Fruit fly (Drosophila melanogaster) whole organism, embryonic: ENCODE measurements around the gene CG18858.

Source experiments
- CG11085 ChIP-seq: fragments of 200-800 bp; sonication (Bioruptor generic); IDR thresholded peaks from 2 replicates; pipeline ENCODE4 v1.3.6; 2022; ENCODE audit warnings: missing biosample characterization, missing genetic modification characterization
- CG11695 ChIP-seq: fragments of 200-800 bp; sonication (Bioruptor generic); IDR thresholded peaks from 3 replicates; pipeline ENCODE4 v1.3.6; 2022; ENCODE audit warnings: missing biosample characterization, missing genetic modification characterization
- CG12104 ChIP-seq: fragments of 200-800 bp; sonication (Bioruptor generic); optimal IDR thresholded peaks from 3 replicates; lab custom pipeline; 2016; ENCODE audit warnings: missing biosample characterization, missing genetic modification characterization
- CG12155 ChIP-seq: fragments of 200-800 bp; sonication (Bioruptor generic); optimal IDR thresholded peaks from 3 replicates; lab custom pipeline; 2016; ENCODE audit warnings: missing biosample characterization, missing genetic modification characterization
- CG1233 ChIP-seq: fragments of 200-800 bp; sonication (Bioruptor generic); optimal IDR thresholded peaks from 4 replicates; lab custom pipeline; 2018; ENCODE audit warnings: missing biosample characterization, mild to moderate bottlenecking, missing genetic modification characterization
- CG14014 ChIP-seq: fragments of 200-800 bp; sonication (Bioruptor generic); IDR thresholded peaks from 2 replicates; pipeline ENCODE4 v1.3.6; 2022; ENCODE audit warnings: missing biosample characterization, missing genetic modification characterization
- CG14710 ChIP-seq: fragments of 200-800 bp; sonication (Bioruptor generic); optimal IDR thresholded peaks from 3 replicates; lab custom pipeline; 2019; ENCODE audit warnings: missing biosample characterization, mild to moderate bottlenecking, missing genetic modification characterization, moderate library complexity
- CG14965 ChIP-seq: fragments of 200-800 bp; sonication (Bioruptor generic); optimal IDR thresholded peaks from 2 replicates; lab custom pipeline; 2016; ENCODE audit warnings: missing biosample characterization, missing genetic modification characterization, borderline replicate concordance
- CG15073 ChIP-seq: fragments of 200-800 bp; sonication (Bioruptor generic); optimal IDR thresholded peaks from 2 replicates; lab custom pipeline; 2016; ENCODE audit warnings: missing biosample characterization, missing genetic modification characterization
- CG1603 ChIP-seq: fragments of 200-800 bp; sonication (Bioruptor generic); optimal IDR thresholded peaks from 2 replicates; lab custom pipeline; 2019; ENCODE audit warnings: missing biosample characterization, mild to moderate bottlenecking, missing genetic modification characterization, moderate library complexity
- CG17361 ChIP-seq: fragments of 200-800 bp; sonication (Bioruptor generic); IDR thresholded peaks from 3 replicates; pipeline ENCODE4 v1.3.6; 2022; ENCODE audit warnings: missing biosample characterization, missing genetic modification characterization
- CG17612 ChIP-seq: fragments of 200-800 bp; sonication (Bioruptor generic); IDR thresholded peaks from 2 replicates; pipeline ENCODE4 v1.3.6; 2022; ENCODE audit warnings: missing biosample characterization, missing genetic modification characterization
- CG18619 ChIP-seq: fragments of 200-800 bp; sonication (Bioruptor generic); optimal IDR thresholded peaks from 3 replicates; lab custom pipeline; 2017; ENCODE audit warnings: missing biosample characterization, mild to moderate bottlenecking, missing genetic modification characterization
- CG2116 ChIP-seq: fragments of 200-800 bp; sonication (Bioruptor generic); optimal IDR thresholded peaks from 3 replicates; lab custom pipeline; 2018; ENCODE audit warnings: missing biosample characterization, mild to moderate bottlenecking, missing genetic modification characterization
- CG31224 ChIP-seq: fragments of 200-800 bp; sonication (Bioruptor generic); IDR thresholded peaks from 2 replicates; pipeline ENCODE4 v1.3.6; 2022; ENCODE audit warnings: missing biosample characterization, missing genetic modification characterization
- CG32772 ChIP-seq: fragments of 200-800 bp; sonication (Bioruptor generic); IDR thresholded peaks from 2 replicates; pipeline ENCODE4 v1.3.6; 2022; ENCODE audit warnings: missing biosample characterization, missing genetic modification characterization
- CG4707 ChIP-seq: fragments of 200-800 bp; sonication (Bioruptor generic); optimal IDR thresholded peaks from 2 replicates; lab custom pipeline; 2018; ENCODE audit warnings: missing biosample characterization, mild to moderate bottlenecking, missing genetic modification characterization, moderate library complexity
- CG6654 ChIP-seq: fragments of 200-800 bp; sonication (Bioruptor generic); optimal IDR thresholded peaks from 2 replicates; lab custom pipeline; 2017; ENCODE audit warnings: missing biosample characterization, mild to moderate bottlenecking, missing genetic modification characterization
- CG9727 ChIP-seq: fragments of 200-800 bp; sonication (Bioruptor generic); optimal IDR thresholded peaks from 3 replicates; lab custom pipeline; 2017; ENCODE audit warnings: missing biosample characterization, mild to moderate bottlenecking, missing genetic modification characterization
- CG9797 ChIP-seq: fragments of 200-800 bp; sonication (Bioruptor generic); optimal IDR thresholded peaks from 3 replicates; lab custom pipeline; 2018; ENCODE audit warnings: missing biosample characterization, mild to moderate bottlenecking, missing genetic modification characterization
- Dfd ChIP-seq, 2 experiments: fragments of >200 bp; optimal IDR thresholded peaks; 2 replicates each; lab custom pipeline; 2017; ENCODE audit warnings: missing biosample characterization in 2 of 2, missing genetic modification characterization in 2 of 2
- Dp ChIP-seq: fragments of 200-800 bp; sonication (Bioruptor generic); optimal IDR thresholded peaks from 2 replicates; lab custom pipeline; 2018; ENCODE audit warnings: missing biosample characterization, mild to moderate bottlenecking, missing genetic modification characterization, moderate library complexity
- Dref ChIP-seq: fragments of 200-800 bp; sonication (Bioruptor generic); IDR thresholded peaks from 2 replicates; pipeline ENCODE4 v1.3.6; 2022; ENCODE audit warnings: missing biosample characterization, missing genetic modification characterization
- Gsc ChIP-seq: fragments of 200-800 bp; sonication (Bioruptor generic); IDR thresholded peaks from 2 replicates; pipeline ENCODE4 v1.3.6; 2022; ENCODE audit warnings: missing biosample characterization, missing genetic modification characterization
- H15 ChIP-seq: fragments of 200-800 bp; sonication (Bioruptor generic); IDR thresholded peaks from 3 replicates; pipeline ENCODE4 v1.3.6; 2022; ENCODE audit warnings: missing biosample characterization, missing genetic modification characterization
- HLH4C ChIP-seq: fragments of 200-800 bp; sonication (Bioruptor generic); IDR thresholded peaks from 3 replicates; pipeline ENCODE4 v1.3.6; 2022; ENCODE audit warnings: missing biosample characterization, missing genetic modification characterization; ENCODE audit not compliant: partially characterized antibody
- HmgD ChIP-seq: fragments of 200-800 bp; sonication (Bioruptor generic); optimal IDR thresholded peaks from 3 replicates; lab custom pipeline; 2016; ENCODE audit warnings: missing biosample characterization, missing genetic modification characterization
- HmgZ ChIP-seq: fragments of 200-800 bp; sonication (Bioruptor generic); optimal IDR thresholded peaks from 2 replicates; lab custom pipeline; 2018; ENCODE audit warnings: missing biosample characterization, mild to moderate bottlenecking, missing genetic modification characterization
- Opbp ChIP-seq: fragments of 200-800 bp; sonication (Bioruptor generic); IDR thresholded peaks from 3 replicates; pipeline ENCODE4 v1.3.6; 2022; ENCODE audit warnings: missing biosample characterization, missing genetic modification characterization; ENCODE audit not compliant: partially characterized antibody
- PHDP ChIP-seq: fragments of 200-800 bp; sonication (Bioruptor generic); optimal IDR thresholded peaks from 3 replicates; lab custom pipeline; 2018; ENCODE audit warnings: missing biosample characterization, mild to moderate bottlenecking, missing genetic modification characterization, moderate library complexity
- Tbp ChIP-seq: fragments of >200 bp; optimal IDR thresholded peaks from 2 replicates; lab custom pipeline; 2018; ENCODE audit warnings: missing biosample characterization, missing genetic modification characterization
- abd-A ChIP-seq: fragments of 200-800 bp; sonication (Bioruptor generic); optimal IDR thresholded peaks from 3 replicates; lab custom pipeline; 2019; ENCODE audit warnings: missing biosample characterization, mild to moderate bottlenecking, missing genetic modification characterization, moderate library complexity
- bsh ChIP-seq, 2 experiments: fragments of 200-800 bp; sonication (Bioruptor generic); optimal IDR thresholded peaks; 2 replicates each; lab custom pipeline; 2017 to 2018; ENCODE audit warnings: mild to moderate bottlenecking in 2 of 2, missing biosample characterization in 2 of 2, missing genetic modification characterization in 2 of 2, moderate library complexity in 1 of 2
- da ChIP-seq: fragments of 200-800 bp; sonication (Bioruptor generic); optimal IDR thresholded peaks from 2 replicates; lab custom pipeline; 2016; ENCODE audit warnings: missing biosample characterization, missing genetic modification characterization
- danr ChIP-seq: fragments of 200-800 bp; sonication (Bioruptor generic); IDR thresholded peaks from 2 replicates; pipeline ENCODE4 v1.3.6; 2022; ENCODE audit warnings: missing biosample characterization, missing genetic modification characterization
- fru ChIP-seq: fragments of >200 bp; optimal IDR thresholded peaks from 2 replicates; lab custom pipeline; 2017
- ftz-f1 ChIP-seq: fragments of 200-800 bp; sonication (Bioruptor generic); optimal IDR thresholded peaks from 2 replicates; lab custom pipeline; 2016; ENCODE audit warnings: missing biosample characterization, missing genetic modification characterization
- ham ChIP-seq: fragments of 200-800 bp; sonication (Bioruptor generic); IDR thresholded peaks from 2 replicates; pipeline ENCODE4 v1.3.6; 2022; ENCODE audit warnings: missing biosample characterization, missing genetic modification characterization
- hb ChIP-seq: fragments of 200-800 bp; sonication (Bioruptor generic); IDR thresholded peaks from 3 replicates; pipeline ENCODE4 v1.3.6; 2022; ENCODE audit warnings: missing biosample characterization, missing genetic modification characterization; ENCODE audit not compliant: partially characterized antibody
- knrl ChIP-seq: fragments of 200-800 bp; sonication (Bioruptor generic); IDR thresholded peaks from 3 replicates; pipeline ENCODE4 v1.3.6; 2022; ENCODE audit warnings: missing biosample characterization, missing genetic modification characterization; ENCODE audit not compliant: partially characterized antibody
- onecut ChIP-seq: fragments of 200-800 bp; sonication (Bioruptor generic); IDR thresholded peaks from 2 replicates; pipeline ENCODE4 v1.3.6; 2022; ENCODE audit warnings: missing biosample characterization, missing genetic modification characterization
- otp ChIP-seq: fragments of 200-800 bp; sonication (Bioruptor generic); IDR thresholded peaks from 3 replicates; pipeline ENCODE4, ENCODE4 v1.3.6; 2022; ENCODE audit warnings: missing biosample characterization, missing genetic modification characterization
- psq ChIP-seq: fragments of 200-800 bp; sonication (Bioruptor generic); optimal IDR thresholded peaks from 2 replicates; lab custom pipeline; 2017; ENCODE audit warnings: missing biosample characterization, missing genetic modification characterization
- pum ChIP-seq: fragments of 200-800 bp; sonication (Bioruptor generic); optimal IDR thresholded peaks from 2 replicates; lab custom pipeline; 2016; ENCODE audit warnings: missing biosample characterization, missing genetic modification characterization
- pzg ChIP-seq: fragments of 200-800 bp; sonication (Bioruptor generic); optimal IDR thresholded peaks from 3 replicates; lab custom pipeline; 2018; ENCODE audit warnings: missing biosample characterization, mild to moderate bottlenecking, missing genetic modification characterization, moderate library complexity
- rib ChIP-seq: fragments of 200-800 bp; sonication (Bioruptor generic); IDR thresholded peaks from 2 replicates; pipeline ENCODE4 v1.3.6; 2022; ENCODE audit warnings: missing biosample characterization, missing genetic modification characterization
- sens-2 ChIP-seq: fragments of 200-800 bp; sonication (Bioruptor generic); IDR thresholded peaks from 2 replicates; pipeline ENCODE4 v1.3.6; 2022; ENCODE audit warnings: missing biosample characterization, missing genetic modification characterization
- slbo ChIP-seq: fragments of 200-800 bp; sonication (Bioruptor generic); IDR thresholded peaks from 2 replicates; pipeline ENCODE4 v1.3.6; 2022; ENCODE audit warnings: missing biosample characterization, missing genetic modification characterization
- so ChIP-seq: fragments of 200-800 bp; sonication (Bioruptor generic); IDR thresholded peaks from 3 replicates; pipeline ENCODE4 v1.3.6; 2022; ENCODE audit warnings: missing biosample characterization, missing genetic modification characterization
- tap ChIP-seq: fragments of 200-800 bp; optimal IDR thresholded peaks from 3 replicates; lab custom pipeline; 2019; ENCODE audit warnings: missing biosample characterization, mild to moderate bottlenecking, missing genetic modification characterization, moderate library complexity
- wek ChIP-seq: fragments of 200-800 bp; sonication (Bioruptor generic); optimal IDR thresholded peaks from 3 replicates; lab custom pipeline; 2018; ENCODE audit warnings: missing biosample characterization, mild to moderate bottlenecking, missing genetic modification characterization, moderate library complexity
- zen2 ChIP-seq: fragments of 200-800 bp; sonication (Bioruptor generic); IDR thresholded peaks from 3 replicates; pipeline ENCODE4 v1.3.6; 2022; ENCODE audit warnings: missing biosample characterization, missing genetic modification characterization; ENCODE audit not compliant: partially characterized antibody

CG18858 gene

DNA sequence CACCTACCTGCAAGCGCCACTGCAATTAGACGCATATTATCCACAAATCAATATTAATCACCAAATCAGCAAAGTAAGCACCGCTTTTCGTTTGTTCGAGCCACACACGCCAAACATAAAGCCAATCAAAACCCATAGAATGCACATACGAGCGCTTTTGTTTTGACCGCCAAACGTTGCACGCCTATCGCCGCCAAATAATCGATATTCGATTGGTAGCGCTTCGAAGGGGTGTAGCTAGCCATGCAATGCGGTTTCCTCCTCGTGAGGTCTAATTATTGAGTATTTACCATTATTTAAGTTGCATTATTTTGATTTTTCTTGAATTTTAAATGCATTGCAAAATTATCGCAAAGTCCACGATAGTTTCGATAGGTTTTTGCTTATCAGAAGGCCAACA, 31.5 kb downstream of the CG18858 start (continued):
- no peak for TF ChIP-seq CG6654 (GFP tag; lab: Kevin White, UChicago)
- TF ChIP-seq hb (GFP tag; lab: Robert Waterston, UW): peak; percentile 71; the same call in 2 of the 3 replicates
- TF ChIP-seq Dp (GFP tag; lab: Kevin White, UChicago): peak; percentile 79
- peak; percentile 72 for TF ChIP-seq zen2
- TF ChIP-seq onecut (GFP tag; lab: Robert Waterston, UW): no peak
- TF ChIP-seq otp (GFP tag; lab: Robert Waterston, UW): no peak
- no peak for TF ChIP-seq CG1603
- TF ChIP-seq CG14014 (GFP tag; lab: Robert Waterston, UW): no peak
- TF ChIP-seq so (GFP tag; lab: Robert Waterston, UW): no peak
- TF ChIP-seq CG2116: peak; percentile 72
- no peak for TF ChIP-seq ham (GFP tag; lab: Robert Waterston, UW)
- TF ChIP-seq fru (lab: Kevin White, UChicago): no peak
- peak; percentile 87 for TF ChIP-seq HLH4C (GFP tag; lab: Robert Waterston, UW)
- TF ChIP-seq pzg (GFP tag; lab: Kevin White, UChicago): peak; percentile 20
- TF ChIP-seq CG17612: no peak
- TF ChIP-seq knrl: peak; percentile 42; the same call in 2 of the 3 replicates
- no peak for TF ChIP-seq tap (tag; lab: Kevin White, UChicago)
- no peak for TF ChIP-seq CG14710 (tag; lab: Kevin White, UChicago)
- TF ChIP-seq danr (GFP tag; lab: Robert Waterston, UW): no peak
- no peak for TF ChIP-seq pum
- TF ChIP-seq slbo (GFP tag; lab: Robert Waterston, UW): no peak
- TF ChIP-seq CG31224 (GFP tag; lab: Robert Waterston, UW): no peak
- TF ChIP-seq ftz-f1 (GFP tag; lab: Kevin White, UChicago): no peak
- TF ChIP-seq CG11695: no peak
- no peak for TF ChIP-seq CG14965 (GFP tag; lab: Kevin White, UChicago)
- no peak for TF ChIP-seq da (GFP tag; lab: Kevin White, UChicago)
- TF ChIP-seq CG4707 (GFP tag; lab: Kevin White, UChicago): no peak
- TF ChIP-seq CG1233: no peak
- no peak for TF ChIP-seq rib (GFP tag; lab: Robert Waterston, UW)
- no peak for TF ChIP-seq CG15073 (GFP tag; lab: Kevin White, UChicago)
- TF ChIP-seq CG11085 (GFP tag; lab: Robert Waterston, UW): no peak
- peak; percentile 47; the same call in 1 of the 3 replicates for TF ChIP-seq Opbp (GFP tag; lab: Robert Waterston, UW)
- no peak for TF ChIP-seq Dfd (GFP tag; optimal IDR thresholded peaks at IDR 0.05; lab: Kevin White, UChicago)
- TF ChIP-seq CG32772 (GFP tag; lab: Robert Waterston, UW): no peak
- TF ChIP-seq wek (GFP tag; lab: Kevin White, UChicago): no peak
- no peak for TF ChIP-seq HmgZ (tag; lab: Kevin White, UChicago)
- TF ChIP-seq psq (GFP tag; lab: Kevin White, UChicago): no peak
- no peak for TF ChIP-seq H15 (GFP tag; lab: Robert Waterston, UW)
- no peak for TF ChIP-seq CG12155 (GFP tag; lab: Kevin White, UChicago)
- TF ChIP-seq CG17361 (GFP tag; lab: Robert Waterston, UW): no peak
- no peak for TF ChIP-seq abd-A (tag; lab: Kevin White, UChicago)
- peak; percentile 66 for TF ChIP-seq Dref (GFP tag; lab: Robert Waterston, UW)
- no peak for TF ChIP-seq sens-2 (GFP tag; lab: Robert Waterston, UW)
- TF ChIP-seq CG9797 (GFP tag; lab: Kevin White, UChicago): no peak
- no peak for TF ChIP-seq Tbp (GFP tag; lab: Kevin White, UChicago)
- TF ChIP-seq CG12104 (GFP tag; lab: Kevin White, UChicago): no peak
- TF ChIP-seq CG18619: no peak
- no peak for TF ChIP-seq CG9727
- TF ChIP-seq bsh (GFP tag; optimal IDR thresholded peaks at IDR 0.05; lab: Kevin White, UChicago): no peak
- no peak for TF ChIP-seq Gsc (GFP tag; lab: Robert Waterston, UW)
- no peak for TF ChIP-seq PHDP (tag; lab: Kevin White, UChicago)
- TF ChIP-seq HmgD (GFP tag; lab: Kevin White, UChicago): no peak
